Fruit fly (Drosophila melanogaster): ENCODE measurements around the gene sob.

sob gene

dm6 chr2L:3582692-3583091, 2.1 kb upstream of the sob start (continued):
- peak; percentile 70; the same call in 2 of the 3 replicates for TF ChIP-seq CG6163 (GFP tag; IDR thresholded peaks at IDR 0.05)
- TF ChIP-seq CG10631 (GFP tag; optimal IDR thresholded peaks at IDR 0.05) = peak; percentile 69
- TF ChIP-seq vri (GFP tag; optimal IDR thresholded peaks at IDR 0.05) = no peak
- no peak for TF ChIP-seq dac (GFP tag; optimal IDR thresholded peaks at IDR 0.05)
- TF ChIP-seq CG34406 (GFP tag; optimal IDR thresholded peaks at IDR 0.05) = peak; percentile 36
- TF ChIP-seq Ets96B (tag; optimal IDR thresholded peaks at IDR 0.05) = peak; percentile 84
- peak; percentile 65 for TF ChIP-seq fd59A (GFP tag; optimal IDR thresholded peaks at IDR 0.05)
- TF ChIP-seq fd85E (GFP tag; optimal IDR thresholded peaks at IDR 0.05) = no peak
- TF ChIP-seq CG8319 (GFP tag; optimal IDR thresholded peaks at IDR 0.05) = no peak
- peak; percentile 61 for TF ChIP-seq spab (GFP tag; optimal IDR thresholded peaks at IDR 0.05)
- no peak for TF ChIP-seq CG11762 (GFP tag; optimal IDR thresholded peaks at IDR 0.05; ENCODE audit: insufficient read depth)
- TF ChIP-seq Met (GFP tag; optimal IDR thresholded peaks at IDR 0.05) = peak; percentile 20
- TF ChIP-seq salr (GFP tag; optimal IDR thresholded peaks at IDR 0.05) = peak; percentile 0 to 74
- TF ChIP-seq OdsH (GFP tag; optimal IDR thresholded peaks at IDR 0.05) = peak; percentile 59
- no peak for TF ChIP-seq Hr4 (GFP tag; optimal IDR thresholded peaks at IDR 0.05)
- TF ChIP-seq CG8632 (GFP tag; optimal IDR thresholded peaks at IDR 0.05) = peak; percentile 38
- TF ChIP-seq svp (GFP tag) = peak; percentile 52
- peak; percentile 64 for TF ChIP-seq Sox14 (GFP tag; optimal IDR thresholded peaks at IDR 0.05)
- TF ChIP-seq ss (GFP tag; optimal IDR thresholded peaks at IDR 0.05) = peak; percentile 63 to 75
- peak; percentile 81 for TF ChIP-seq dsx (GFP tag; optimal IDR thresholded peaks at IDR 0.05; ENCODE audit: poor library complexity, severe bottlenecking)
- no peak for TF ChIP-seq CG15336 (GFP tag; IDR thresholded peaks at IDR 0.05)
- no peak for TF ChIP-seq Ets21C (GFP tag; optimal IDR thresholded peaks at IDR 0.05)
- TF ChIP-seq Gug (GFP tag; IDR thresholded peaks at IDR 0.05) = no peak
- no peak for TF ChIP-seq Eip93F (GFP tag; optimal IDR thresholded peaks at IDR 0.05)
- TF ChIP-seq acj6 (GFP tag; optimal IDR thresholded peaks at IDR 0.05) = peak; percentile 37
- peak; percentile 56 for TF ChIP-seq CG6792 (GFP tag; optimal IDR thresholded peaks at IDR 0.05)

dm6 chr2L:3576520-3576919, 4.0 kb downstream of the sob start:
- no peak for TF ChIP-seq CG6276 (GFP tag; optimal IDR thresholded peaks at IDR 0.05)
- TF ChIP-seq CG3032 (tag; optimal IDR thresholded peaks at IDR 0.05) = no peak
- TF ChIP-seq Ets96B (tag; optimal IDR thresholded peaks at IDR 0.05) = peak; percentile 39
- peak; percentile 20 for TF ChIP-seq CG10631 (GFP tag; optimal IDR thresholded peaks at IDR 0.05)
- TF ChIP-seq CG7368 (GFP tag; optimal IDR thresholded peaks at IDR 0.05) = no peak
- TF ChIP-seq spab (GFP tag; optimal IDR thresholded peaks at IDR 0.05) = no peak
- TF ChIP-seq CG15336 (GFP tag; IDR thresholded peaks at IDR 0.05) = peak; percentile 41
- peak; percentile 87 for TF ChIP-seq Eip78C (GFP tag)
- peak; percentile 22 for TF ChIP-seq Eip75B (GFP tag; optimal IDR thresholded peaks at IDR 0.05)
- peak; percentile 32 for TF ChIP-seq CG3919 (GFP tag; optimal IDR thresholded peaks at IDR 0.05)
- TF ChIP-seq achi (GFP tag; optimal IDR thresholded peaks at IDR 0.05) = peak; percentile 45
- TF ChIP-seq Hr4 (GFP tag; optimal IDR thresholded peaks at IDR 0.05) = peak; percentile 34
- no peak for TF ChIP-seq Smox (GFP tag; optimal IDR thresholded peaks at IDR 0.05)
- TF ChIP-seq Hr38 (GFP tag; optimal IDR thresholded peaks at IDR 0.05) = no peak
- TF ChIP-seq acj6 (GFP tag; optimal IDR thresholded peaks at IDR 0.05) = peak; percentile 14
- TF ChIP-seq esn (GFP tag; optimal IDR thresholded peaks at IDR 0.05) = peak; percentile 10
- peak; percentile 22 for TF ChIP-seq Hr39 (GFP tag; optimal IDR thresholded peaks at IDR 0.05)
- TF ChIP-seq CG8119 (GFP tag; IDR thresholded peaks at IDR 0.05) = peak; percentile 41; the same call in 1 of the 3 replicates
- peak; percentile 14 for TF ChIP-seq topi (GFP tag; optimal IDR thresholded peaks at IDR 0.05)
- no peak for TF ChIP-seq dac (GFP tag; optimal IDR thresholded peaks at IDR 0.05)
- no peak for TF ChIP-seq CG11762 (GFP tag; optimal IDR thresholded peaks at IDR 0.05; ENCODE audit: insufficient read depth)
- no peak for TF ChIP-seq Sox15 (GFP tag; optimal IDR thresholded peaks at IDR 0.05)
- no peak for TF ChIP-seq CG31627 (GFP tag; optimal IDR thresholded peaks at IDR 0.05)
- peak; percentile 19 for TF ChIP-seq OdsH (GFP tag; optimal IDR thresholded peaks at IDR 0.05)
- TF ChIP-seq CG32006 (GFP tag; optimal IDR thresholded peaks at IDR 0.05) = peak; percentile 55
- TF ChIP-seq dsx (GFP tag; optimal IDR thresholded peaks at IDR 0.05; ENCODE audit: poor library complexity, severe bottlenecking) = no peak
- no peak for TF ChIP-seq net (GFP tag; optimal IDR thresholded peaks at IDR 0.05)
- no peak for TF ChIP-seq Eip93F (GFP tag; optimal IDR thresholded peaks at IDR 0.05)
- peak; percentile 67 for TF ChIP-seq CG6163 (GFP tag; IDR thresholded peaks at IDR 0.05)
- no peak for TF ChIP-seq CG16779 (tag; optimal IDR thresholded peaks at IDR 0.05)
- TF ChIP-seq pdm3 (GFP tag; optimal IDR thresholded peaks at IDR 0.05) = peak; percentile 24
- TF ChIP-seq lz (GFP tag; optimal IDR thresholded peaks at IDR 0.05) = no peak
- TF ChIP-seq CG6854 (GFP tag; optimal IDR thresholded peaks at IDR 0.05) = no peak
- no peak for TF ChIP-seq eg (GFP tag; IDR thresholded peaks at IDR 0.05)
- no peak for TF ChIP-seq fd59A (GFP tag; optimal IDR thresholded peaks at IDR 0.05)
- no peak for TF ChIP-seq vri (GFP tag; optimal IDR thresholded peaks at IDR 0.05)
- TF ChIP-seq CG6792 (GFP tag; optimal IDR thresholded peaks at IDR 0.05) = no peak
- TF ChIP-seq Met (GFP tag; optimal IDR thresholded peaks at IDR 0.05) = peak; percentile 2
- TF ChIP-seq ss (GFP tag; optimal IDR thresholded peaks at IDR 0.05) = no peak
